Worm (Caenorhabditis elegans): Measurements from ENCODE around the gene Y56A3A.33.

Gene Y56A3A.33

ce11 chrIII:12002850-12003249 is at the start of gene Y56A3A.33:
Y56A3A.33 (minus strand) TSS chrIII:12002950.
- no peak for TF ChIP-seq unc-62 (GFP tag; optimal IDR thresholded peaks at IDR 0.05)
- TF ChIP-seq mml-1 (tag; optimal IDR thresholded peaks at IDR 0.05) = no peak
- no peak for TF ChIP-seq elt-1 (tag; optimal IDR thresholded peaks at IDR 0.05)
- TF ChIP-seq snpc-4 (tag; optimal IDR thresholded peaks at IDR 0.05) = no peak
- TF ChIP-seq nhr-25 (tag; optimal IDR thresholded peaks at IDR 0.05) = no peak
- TF ChIP-seq unc-39 (tag; optimal IDR thresholded peaks at IDR 0.05) = no peak
- no peak for TF ChIP-seq daf-12 (tag; optimal IDR thresholded peaks at IDR 0.05)
- TF ChIP-seq ztf-4 (tag; optimal IDR thresholded peaks at IDR 0.05) = no peak

- no peak for TF ChIP-seq nhr-237 (tag; optimal IDR thresholded peaks at IDR 0.05)
- TF ChIP-seq ceh-16 (tag; optimal IDR thresholded peaks at IDR 0.05) = no peak
- TF ChIP-seq nhr-25 (tag; optimal IDR thresholded peaks at IDR 0.05) = no peak
- no peak for TF ChIP-seq ceh-82 (tag; optimal IDR thresholded peaks at IDR 0.05)
- no peak for TF ChIP-seq unc-62 (GFP tag; optimal IDR thresholded peaks at IDR 0.05)
- TF ChIP-seq nhr-28 (tag; optimal IDR thresholded peaks at IDR 0.05) = no peak
- TF ChIP-seq fkh-10 (GFP tag; optimal IDR thresholded peaks at IDR 0.05) = no peak
- no peak for TF ChIP-seq elt-1 (tag; optimal IDR thresholded peaks at IDR 0.05)
- TF ChIP-seq fos-1 (tag; optimal IDR thresholded peaks at IDR 0.05) = no peak
- TF ChIP-seq egl-27 (tag; optimal IDR thresholded peaks at IDR 0.05) = no peak
- TF ChIP-seq ztf-4 (tag; optimal IDR thresholded peaks at IDR 0.05) = no peak
- TF ChIP-seq nhr-76 (tag; optimal IDR thresholded peaks at IDR 0.05) = no peak
- no peak for TF ChIP-seq nhr-12 (tag; optimal IDR thresholded peaks at IDR 0.05)
These were observed 49.5 kb upstream of the Y56A3A.33 start, which contains the start of gene Y79H2A.3 for ce11 chrIII:12052206-12052605. Y79H2A.3 (minus strand) TSS chrIII:12052306.

ce11 chrIII:12040999-12041398 is 38.2 kb upstream of the Y56A3A.33 start, which contains the start of gene Y79H2A.4:
Y79H2A.4 (plus strand) TSS chrIII:12041299.
- TF ChIP-seq nhr-77 (tag; optimal IDR thresholded peaks at IDR 0.05) (no peak), ceh-28 (tag; optimal IDR thresholded peaks at IDR 0.05) (no peak), fkh-10 (GFP tag; optimal IDR thresholded peaks at IDR 0.05) (no peak), nhr-23 (tag; optimal IDR thresholded peaks at IDR 0.05) (no peak), skn-1 (tag; optimal IDR thresholded peaks at IDR 0.05) (no peak), ceh-16 (tag; optimal IDR thresholded peaks at IDR 0.05) (no peak), aly-2 (tag; optimal IDR thresholded peaks at IDR 0.05) (no peak), sea-2 (GFP tag; optimal IDR thresholded peaks at IDR 0.05) (no peak), nfya-1 (tag; optimal IDR thresholded peaks at IDR 0.05; ENCODE audit: insufficient read depth) (no peak), fos-1 (tag; optimal IDR thresholded peaks at IDR 0.05) (no peak), nhr-11 (tag; optimal IDR thresholded peaks at IDR 0.05) (no peak), unc-39 (tag; optimal IDR thresholded peaks at IDR 0.05) (no peak), egl-27 (tag; optimal IDR thresholded peaks at IDR 0.05) (no peak), ztf-11 (tag; optimal IDR thresholded peaks at IDR 0.05) (no peak)

- TF ChIP-seq unc-62 (GFP tag; optimal IDR thresholded peaks at IDR 0.05) = no peak
- no peak for TF ChIP-seq elt-1 (tag; optimal IDR thresholded peaks at IDR 0.05)
- TF ChIP-seq nhr-237 (tag; optimal IDR thresholded peaks at IDR 0.05) = no peak
- no peak for TF ChIP-seq sea-2 (GFP tag; optimal IDR thresholded peaks at IDR 0.05)
- no peak for TF ChIP-seq pqm-1 (tag; optimal IDR thresholded peaks at IDR 0.05)
- no peak for TF ChIP-seq unc-39 (tag; optimal IDR thresholded peaks at IDR 0.05)
- no peak for TF ChIP-seq ama-1 (optimal IDR thresholded peaks at IDR 0.05)
- TF ChIP-seq fkh-2 (tag; optimal IDR thresholded peaks at IDR 0.05) = no peak
- no peak for TF ChIP-seq egl-5 (tag; optimal IDR thresholded peaks at IDR 0.05)
- no peak for TF ChIP-seq lin-15B (tag; optimal IDR thresholded peaks at IDR 0.05)
- no peak for TF ChIP-seq fos-1 (tag; optimal IDR thresholded peaks at IDR 0.05)
- TF ChIP-seq ZK546.5 (tag; optimal IDR thresholded peaks at IDR 0.05) = no peak
- no peak for TF ChIP-seq nhr-67 (tag; optimal IDR thresholded peaks at IDR 0.05)
- no peak for TF ChIP-seq nhr-28 (tag; optimal IDR thresholded peaks at IDR 0.05)
- no peak for TF ChIP-seq ztf-4 (tag; optimal IDR thresholded peaks at IDR 0.05)
- TF ChIP-seq eor-1 (tag; optimal IDR thresholded peaks at IDR 0.05) = no peak
- TF ChIP-seq zag-1 (tag; optimal IDR thresholded peaks at IDR 0.05) = no peak
These were observed 34.5 kb upstream of the Y56A3A.33 start for ce11 chrIII:12037217-12037616.

- no peak for TF ChIP-seq ztf-4 (tag; optimal IDR thresholded peaks at IDR 0.05)
- TF ChIP-seq fkh-10 (GFP tag; optimal IDR thresholded peaks at IDR 0.05) = no peak
- no peak for TF ChIP-seq nhr-11 (tag; optimal IDR thresholded peaks at IDR 0.05)
- no peak for TF ChIP-seq nhr-77 (tag; optimal IDR thresholded peaks at IDR 0.05)
- no peak for TF ChIP-seq hmg-11 (tag; optimal IDR thresholded peaks at IDR 0.05)
- no peak for TF ChIP-seq elt-2 (tag; optimal IDR thresholded peaks at IDR 0.05)
- no peak for TF ChIP-seq ceh-16 (tag; optimal IDR thresholded peaks at IDR 0.05)
- TF ChIP-seq lin-15B (tag; optimal IDR thresholded peaks at IDR 0.05) = no peak
- no peak for TF ChIP-seq nhr-12 (tag; optimal IDR thresholded peaks at IDR 0.05)
- TF ChIP-seq ceh-28 (tag; optimal IDR thresholded peaks at IDR 0.05) = no peak
- no peak for TF ChIP-seq zag-1 (tag; optimal IDR thresholded peaks at IDR 0.05)
- no peak for TF ChIP-seq fkh-2 (tag; optimal IDR thresholded peaks at IDR 0.05)
These were observed 31.6 kb upstream of the Y56A3A.33 start for ce11 chrIII:12034311-12034710.
